Worm (Caenorhabditis elegans) whole organism, L4/young adult: ENCODE measurements around the gene math-15.

Experiments
- W03F9.2 ChIP-seq: fragments of 150-350 bp; optimal IDR thresholded peaks from 2 replicates; lab custom pipeline; 2014; ENCODE audit warnings: missing biosample characterization, missing genetic modification characterization
- dao-5 ChIP-seq: sonication (generic microtip); optimal IDR thresholded peaks from 2 replicates; lab custom pipeline; 2016; ENCODE audit warnings: missing genotype, missing genetic modification characterization, moderate library complexity, missing compliant biosample characterization
- him-1 ChIP-seq: sonication (generic microtip); optimal IDR thresholded peaks from 2 replicates; lab custom pipeline; 2016; ENCODE audit warnings: missing genotype, missing genetic modification reagents, missing genetic modification characterization, missing compliant biosample characterization

- no peak for TF ChIP-seq dao-5 (tag; lab: Kevin White, UChicago)
- TF ChIP-seq him-1 (tag; lab: Kevin White, UChicago) = no peak
- no peak for TF ChIP-seq W03F9.2 (tag; lab: Kevin White, UChicago)
Measured at ce11 chrII:1836204-1836603, 30.0 kb upstream of the math-15 start, which contains the start of gene T08E11.1.
